Worm (Caenorhabditis elegans) whole organism, L4 larva: ENCODE results near the gene T14B1.1.

ENCODE experiments used
- ama-1 ChIP-seq: fragments of 150-350 bp; optimal IDR thresholded peaks from 2 replicates; lab custom pipeline; 2014; ENCODE audit warnings: inconsistent platforms, mixed read lengths
- attf-4 ChIP-seq: sonication (generic microtip); optimal IDR thresholded peaks from 3 replicates; lab custom pipeline; 2017; ENCODE audit warnings: missing biosample characterization, missing genetic modification characterization
- nhr-11 ChIP-seq: fragments of 150-350 bp; optimal IDR thresholded peaks from 2 replicates; lab custom pipeline; 2014; ENCODE audit warnings: missing biosample characterization, missing genetic modification characterization
- nhr-25 ChIP-seq: sonication (generic microtip); optimal IDR thresholded peaks from 2 replicates; lab custom pipeline; 2017; ENCODE audit warnings: missing genetic modification characterization, mild to moderate bottlenecking, missing compliant biosample characterization, antibody characterized with exemption, moderate library complexity, borderline replicate concordance; ENCODE audit not compliant: insufficient read depth
- nhr-28 ChIP-seq: fragments of 150-350 bp; optimal IDR thresholded peaks from 2 replicates; lab custom pipeline; 2014; ENCODE audit warnings: missing biosample characterization, missing genetic modification characterization
- nhr-42 ChIP-seq: fragments of 200-800 bp; sonication (Bioruptor generic); IDR thresholded peaks from 2 replicates; pipeline ENCODE4 v1.3.6; 2022; ENCODE audit warnings: missing genetic modification characterization, missing compliant biosample characterization

ce11 chrX:9620136-9620535 is 48.4 kb downstream of the T14B1.1 start, which contains the start of gene C11E4.8:
- no peak for TF ChIP-seq ama-1 (lab: Kevin White, UChicago)
- TF ChIP-seq nhr-11 (tag; lab: Kevin White, UChicago): no peak
- no peak for TF ChIP-seq nhr-42
- no peak for TF ChIP-seq nhr-25 (tag; lab: Kevin White, UChicago)
- TF ChIP-seq attf-4 (tag; lab: Kevin White, UChicago): no peak
- no peak for TF ChIP-seq nhr-28 (tag; lab: Kevin White, UChicago)
